Fruit fly (Drosophila melanogaster): ENCODE measurements around the gene RfC38.

Gene RfC38

dm6 chr2L:11168684-11169549, 38.5 kb upstream of the RfC38 start (continued):
- TF ChIP-seq Lim3 (GFP tag; IDR thresholded peaks at IDR 0.05): no peak
- TF ChIP-seq Lpt (GFP tag; optimal IDR thresholded peaks at IDR 0.05): no peak
- TF ChIP-seq CG31224 (GFP tag; IDR thresholded peaks at IDR 0.05): no peak
- TF ChIP-seq Hmx (GFP tag; optimal IDR thresholded peaks at IDR 0.05): no peak
- no peak for TF ChIP-seq CG18764 (GFP tag; optimal IDR thresholded peaks at IDR 0.05)
- TF ChIP-seq CG7745 (tag; optimal IDR thresholded peaks at IDR 0.05): no peak
- no peak for TF ChIP-seq BEAF-32 (GFP tag; optimal IDR thresholded peaks at IDR 0.05)
- peak; percentile 89 for TF ChIP-seq CG15601 (tag; optimal IDR thresholded peaks at IDR 0.05)
- TF ChIP-seq maf-S (GFP tag; optimal IDR thresholded peaks at IDR 0.05): no peak
- TF ChIP-seq CG2712 (tag; optimal IDR thresholded peaks at IDR 0.05): no peak
- TF ChIP-seq CG12769 (tag; optimal IDR thresholded peaks at IDR 0.05): peak; percentile 73
- TF ChIP-seq sd (tag; optimal IDR thresholded peaks at IDR 0.05): peak; percentile 0
- TF ChIP-seq Awh (GFP tag; IDR thresholded peaks at IDR 0.05): no peak
- peak; percentile 43 for TF ChIP-seq abd-A (tag; optimal IDR thresholded peaks at IDR 0.05)
- TF ChIP-seq CG11696 (GFP tag; IDR thresholded peaks at IDR 0.05): no peak
- no peak for TF ChIP-seq CG15479 (GFP tag; optimal IDR thresholded peaks at IDR 0.05)
- no peak for TF ChIP-seq CG14014 (GFP tag; IDR thresholded peaks at IDR 0.05)
- TF ChIP-seq insv (GFP tag; optimal IDR thresholded peaks at IDR 0.05): no peak
- TF ChIP-seq CG8290 (GFP tag; optimal IDR thresholded peaks at IDR 0.05): no peak
- no peak for TF ChIP-seq CG8290 (tag; optimal IDR thresholded peaks at IDR 0.05)
- no peak for TF ChIP-seq hb (GFP tag; IDR thresholded peaks at IDR 0.05; ENCODE audit: partially characterized antibody)
- TF ChIP-seq dan (GFP tag; IDR thresholded peaks at IDR 0.05): no peak
- TF ChIP-seq CG32772 (GFP tag; IDR thresholded peaks at IDR 0.05): no peak
- TF ChIP-seq dysf (GFP tag; IDR thresholded peaks at IDR 0.05): no peak
- 0 out of 3 replicates have a peak, but pooled peaks have one; percentile 28 for TF ChIP-seq Optix (GFP tag; IDR thresholded peaks at IDR 0.05)
- TF ChIP-seq mirr (GFP tag; optimal IDR thresholded peaks at IDR 0.05): peak; percentile 9
- TF ChIP-seq klu (GFP tag; IDR thresholded peaks at IDR 0.05): no peak
- TF ChIP-seq ATbp (GFP tag; optimal IDR thresholded peaks at IDR 0.05): no peak
- TF ChIP-seq Elba2 (GFP tag; optimal IDR thresholded peaks at IDR 0.05): no peak
- peak; percentile 2 for TF ChIP-seq CG18599 (GFP tag; optimal IDR thresholded peaks at IDR 0.05)
- TF ChIP-seq ewg (GFP tag; optimal IDR thresholded peaks at IDR 0.05): peak; percentile 93
- peak; percentile 19 for TF ChIP-seq CG10543 (GFP tag; optimal IDR thresholded peaks at IDR 0.05)
- no peak for TF ChIP-seq CG8924 (tag; optimal IDR thresholded peaks at IDR 0.05)
- no peak for TF ChIP-seq Hsf (GFP tag; optimal IDR thresholded peaks at IDR 0.05)
- no peak for TF ChIP-seq nau (GFP tag; optimal IDR thresholded peaks at IDR 0.05)
- TF ChIP-seq dmrt11E (tag; optimal IDR thresholded peaks at IDR 0.05): no peak
- TF ChIP-seq Eip74EF (GFP tag; optimal IDR thresholded peaks at IDR 0.05): no peak
- TF ChIP-seq Deaf1 (tag; optimal IDR thresholded peaks at IDR 0.05): peak; percentile 52
- TF ChIP-seq twi (tag; optimal IDR thresholded peaks at IDR 0.05): no peak
- TF ChIP-seq D19B (GFP tag; optimal IDR thresholded peaks at IDR 0.05): no peak
- peak; percentile 35; the same call in 1 of the 2 replicates for TF ChIP-seq vvl (GFP tag; IDR thresholded peaks at IDR 0.05)
- TF ChIP-seq sug (tag; optimal IDR thresholded peaks at IDR 0.05): no peak
- TF ChIP-seq Ravus (GFP tag; IDR thresholded peaks at IDR 0.05): no peak
- TF ChIP-seq ci (GFP tag; IDR thresholded peaks at IDR 0.05): 0 out of 3 replicates have a peak, but pooled peaks have one; percentile 38
- TF ChIP-seq CG4707 (GFP tag; optimal IDR thresholded peaks at IDR 0.05): no peak
- no peak for TF ChIP-seq peb (GFP tag; IDR thresholded peaks at IDR 0.05)
- no peak for TF ChIP-seq Sry-δ (GFP tag; optimal IDR thresholded peaks at IDR 0.05)
- TF ChIP-seq CG2875 (GFP tag; optimal IDR thresholded peaks at IDR 0.05): no peak
- TF ChIP-seq fu2 (GFP tag; optimal IDR thresholded peaks at IDR 0.05): no peak
